Worm (Caenorhabditis elegans) whole organism, L4/young adult: Measurements from ENCODE around the gene ttbk-2.2.

Experiments used
- W03F9.2 ChIP-seq: fragments of 150-350 bp; optimal IDR thresholded peaks from 2 replicates; lab custom pipeline; 2014; ENCODE audit warnings: missing biosample characterization, missing genetic modification characterization
- dao-5 ChIP-seq: sonication (generic microtip); optimal IDR thresholded peaks from 2 replicates; lab custom pipeline; 2016; ENCODE audit warnings: missing genotype, missing genetic modification characterization, moderate library complexity, missing compliant biosample characterization
- him-1 ChIP-seq: sonication (generic microtip); optimal IDR thresholded peaks from 2 replicates; lab custom pipeline; 2016; ENCODE audit warnings: missing genotype, missing genetic modification reagents, missing genetic modification characterization, missing compliant biosample characterization

DNA sequence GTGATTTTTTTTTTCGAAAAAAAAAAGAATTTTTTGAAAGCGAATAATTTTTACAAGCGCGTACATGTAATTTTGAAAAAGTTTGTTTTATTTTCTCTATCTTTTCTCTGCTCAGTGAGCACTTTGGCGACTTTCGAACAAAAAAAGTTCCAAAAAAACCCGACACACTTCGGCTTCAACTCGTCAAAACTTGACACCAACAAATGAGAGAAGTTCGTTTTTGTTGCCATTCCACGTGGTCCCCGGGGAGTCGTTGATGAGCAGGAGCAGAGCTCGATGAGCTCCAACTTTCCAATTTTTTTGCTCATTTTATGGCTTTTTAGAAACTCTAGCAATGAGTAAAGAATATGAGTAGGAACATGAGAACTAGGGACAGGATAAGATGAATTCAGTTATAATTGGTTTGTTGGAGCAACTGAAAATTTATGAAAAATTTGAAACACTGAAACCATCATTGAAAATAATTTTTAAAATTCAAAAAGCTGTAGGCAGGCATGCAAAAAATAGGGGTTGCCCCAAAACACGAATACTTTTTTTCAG, 43.7 kb upstream of the ttbk-2.2 start:
- TF ChIP-seq dao-5 (tag; lab: Kevin White, UChicago), result no peak
- no peak for TF ChIP-seq him-1
- TF ChIP-seq W03F9.2 (tag; lab: Kevin White, UChicago), result no peak
